Fruit fly (Drosophila melanogaster) whole organism, embryonic: ENCODE data around the gene Taf10.

Experiments
- Atf6 ChIP-seq: fragments of 200-800 bp; sonication (Bioruptor generic); IDR thresholded peaks from 2 replicates; pipeline ENCODE4 v1.3.6; 2022; ENCODE audit warnings: missing biosample characterization, missing genetic modification characterization
- CG10147 ChIP-seq: fragments of 200-800 bp; sonication (Bioruptor generic); optimal IDR thresholded peaks from 2 replicates; lab custom pipeline; 2019; ENCODE audit warnings: missing biosample characterization, mild to moderate bottlenecking, missing genetic modification characterization, moderate library complexity
- CG10366 ChIP-seq: fragments of 200-800 bp; sonication (Bioruptor generic); IDR thresholded peaks from 2 replicates; pipeline ENCODE4 v1.3.6; 2022; ENCODE audit warnings: missing biosample characterization, missing genetic modification characterization
- CG11696 ChIP-seq: fragments of 200-800 bp; sonication (Bioruptor generic); IDR thresholded peaks from 2 replicates; pipeline ENCODE4 v1.3.6; 2022; ENCODE audit warnings: missing biosample characterization, missing genetic modification characterization
- CG11723 ChIP-seq: fragments of 200-800 bp; sonication (Bioruptor generic); optimal IDR thresholded peaks from 2 replicates; lab custom pipeline; 2017; ENCODE audit warnings: missing biosample characterization, mild to moderate bottlenecking, missing genetic modification characterization
- CG12659 ChIP-seq: fragments of 200-800 bp; sonication (Bioruptor generic); optimal IDR thresholded peaks from 3 replicates; lab custom pipeline; 2017; ENCODE audit warnings: mild to moderate bottlenecking, missing biosample characterization, missing genetic modification reagents, missing genetic modification characterization
- CG13123 ChIP-seq: fragments of 200-800 bp; sonication (Bioruptor generic); optimal IDR thresholded peaks from 2 replicates; lab custom pipeline; 2016; ENCODE audit warnings: missing biosample characterization, missing genetic modification characterization
- CG13624 ChIP-seq: fragments of 200-800 bp; sonication (Bioruptor generic); optimal IDR thresholded peaks from 2 replicates; lab custom pipeline; 2016; ENCODE audit warnings: missing biosample characterization, missing genetic modification characterization
- CG15601 ChIP-seq: fragments of 200-800 bp; sonication (Bioruptor generic); optimal IDR thresholded peaks from 3 replicates; lab custom pipeline; 2019; ENCODE audit warnings: missing biosample characterization, mild to moderate bottlenecking, missing genetic modification characterization, moderate library complexity
- CG16863 ChIP-seq: fragments of 200-800 bp; sonication (Bioruptor generic); optimal IDR thresholded peaks from 3 replicates; lab custom pipeline; 2016; ENCODE audit warnings: missing biosample characterization, missing genetic modification characterization
- CG2199 ChIP-seq: fragments of 200-800 bp; sonication (Bioruptor generic); IDR thresholded peaks from 3 replicates; pipeline ENCODE4 v1.3.6; 2022; ENCODE audit warnings: missing biosample characterization, missing genetic modification characterization
- CG2202 ChIP-seq: fragments of 200-800 bp; sonication (Bioruptor generic); optimal IDR thresholded peaks from 2 replicates; lab custom pipeline; 2018; ENCODE audit warnings: missing biosample characterization, mild to moderate bottlenecking, missing genetic modification characterization
- CG2712 ChIP-seq: fragments of 200-800 bp; optimal IDR thresholded peaks from 3 replicates; lab custom pipeline; 2019; ENCODE audit warnings: missing biosample characterization, mild to moderate bottlenecking, missing genetic modification characterization, moderate library complexity
- CG2889 ChIP-seq: fragments of 200-800 bp; sonication (Bioruptor generic); IDR thresholded peaks from 3 replicates; pipeline ENCODE4 v1.3.6; 2022; ENCODE audit warnings: missing biosample characterization, missing genetic modification characterization
- CG30403 ChIP-seq: fragments of 200-800 bp; sonication (Bioruptor generic); optimal IDR thresholded peaks from 3 replicates; lab custom pipeline; 2016; ENCODE audit warnings: missing biosample characterization, missing genetic modification characterization
- CG34224 ChIP-seq: fragments of 200-800 bp; sonication (Bioruptor generic); IDR thresholded peaks from 3 replicates; pipeline ENCODE4 v1.3.6; 2022; ENCODE audit warnings: missing biosample characterization, missing genetic modification characterization; ENCODE audit not compliant: partially characterized antibody
- CG42726 ChIP-seq: fragments of 200-800 bp; sonication (Bioruptor generic); IDR thresholded peaks from 2 replicates; pipeline ENCODE4 v1.3.6; 2022; ENCODE audit warnings: missing biosample characterization, missing genetic modification characterization; ENCODE audit not compliant: partially characterized antibody
- CG6791 ChIP-seq: fragments of 200-800 bp; sonication (Bioruptor generic); IDR thresholded peaks from 3 replicates; pipeline ENCODE4 v1.3.6; 2022; ENCODE audit warnings: missing biosample characterization, missing genetic modification characterization; ENCODE audit not compliant: partially characterized antibody
- CG7556 ChIP-seq: fragments of 200-800 bp; sonication (Bioruptor generic); optimal IDR thresholded peaks from 2 replicates; lab custom pipeline; 2017; ENCODE audit warnings: missing biosample characterization, mild to moderate bottlenecking, missing genetic modification characterization
- CG8281 ChIP-seq: fragments of 200-800 bp; sonication (Bioruptor generic); optimal IDR thresholded peaks from 2 replicates; lab custom pipeline; 2018; ENCODE audit warnings: missing biosample characterization, mild to moderate bottlenecking, missing genetic modification characterization, moderate library complexity
- CG9876 ChIP-seq: fragments of 200-800 bp; sonication (Bioruptor generic); optimal IDR thresholded peaks from 2 replicates; lab custom pipeline; 2016; ENCODE audit warnings: missing biosample characterization, missing genetic modification characterization
- CG9932 ChIP-seq: fragments of 200-800 bp; sonication (Bioruptor generic); IDR thresholded peaks from 2 replicates; pipeline ENCODE4 v1.3.6; 2022; ENCODE audit warnings: missing biosample characterization, missing genetic modification characterization
- CoRest ChIP-seq: fragments of 200-800 bp; sonication (Bioruptor generic); optimal IDR thresholded peaks from 3 replicates; lab custom pipeline; 2018; ENCODE audit warnings: missing biosample characterization, mild to moderate bottlenecking, missing genetic modification characterization, moderate library complexity
- Doc3 ChIP-seq: fragments of 200-800 bp; sonication (Bioruptor generic); IDR thresholded peaks from 3 replicates; pipeline ENCODE4 v1.3.6; 2022; ENCODE audit warnings: missing biosample characterization, missing genetic modification characterization; ENCODE audit not compliant: partially characterized antibody
- Dp ChIP-seq: fragments of 200-800 bp; sonication (Bioruptor generic); optimal IDR thresholded peaks from 2 replicates; lab custom pipeline; 2018; ENCODE audit warnings: missing biosample characterization, mild to moderate bottlenecking, missing genetic modification characterization, moderate library complexity
- Ets97D ChIP-seq: fragments of 200-800 bp; sonication (Bioruptor generic); optimal IDR thresholded peaks from 3 replicates; lab custom pipeline; 2016; ENCODE audit warnings: missing biosample characterization, missing genetic modification characterization
- HLHmδ ChIP-seq: fragments of 200-800 bp; sonication (Bioruptor generic); optimal IDR thresholded peaks from 2 replicates; lab custom pipeline; 2018; ENCODE audit warnings: missing biosample characterization, mild to moderate bottlenecking, missing genetic modification characterization, moderate library complexity
- Hey ChIP-seq: fragments of 200-800 bp; sonication (Bioruptor generic); optimal IDR thresholded peaks from 3 replicates; lab custom pipeline; 2018; ENCODE audit warnings: missing biosample characterization, mild to moderate bottlenecking, missing genetic modification characterization
- Hmx ChIP-seq: fragments of 200-800 bp; sonication (Bioruptor generic); optimal IDR thresholded peaks from 2 replicates; lab custom pipeline; 2016; ENCODE audit warnings: missing biosample characterization, missing genetic modification characterization
- MBD-R2 ChIP-seq: fragments of 200-800 bp; sonication (Bioruptor generic); IDR thresholded peaks from 2 replicates; pipeline ENCODE4 v1.3.6; 2022; ENCODE audit warnings: missing biosample characterization, missing genetic modification characterization
- MTF-1 ChIP-seq: fragments of 200-800 bp; sonication (Bioruptor generic); optimal IDR thresholded peaks from 2 replicates; lab custom pipeline; 2018; ENCODE audit warnings: missing biosample characterization, mild to moderate bottlenecking, missing genetic modification characterization, borderline replicate concordance
- Nf-YC ChIP-seq: fragments of 200-800 bp; optimal IDR thresholded peaks from 3 replicates; lab custom pipeline; 2019; ENCODE audit warnings: missing biosample characterization, mild to moderate bottlenecking, missing genetic modification characterization, moderate library complexity
- Ravus ChIP-seq: fragments of 200-800 bp; sonication (Bioruptor generic); IDR thresholded peaks from 2 replicates; pipeline ENCODE4 v1.3.6; 2022; ENCODE audit warnings: missing biosample characterization, missing genetic modification characterization
- Rx ChIP-seq: fragments of 200-800 bp; sonication (Bioruptor generic); IDR thresholded peaks from 2 replicates; pipeline ENCODE4 v1.3.6; 2022; ENCODE audit warnings: missing biosample characterization, missing genetic modification characterization
- Tbp ChIP-seq: fragments of >200 bp; optimal IDR thresholded peaks from 2 replicates; lab custom pipeline; 2018; ENCODE audit warnings: missing biosample characterization, missing genetic modification characterization
- ab ChIP-seq: fragments of 200-800 bp; sonication (Bioruptor generic); optimal IDR thresholded peaks from 2 replicates; lab custom pipeline; 2016; ENCODE audit warnings: missing biosample characterization, missing genetic modification characterization
- ci ChIP-seq: fragments of 200-800 bp; sonication (Bioruptor generic); IDR thresholded peaks from 3 replicates; pipeline ENCODE4 v1.3.6; 2022; ENCODE audit warnings: missing biosample characterization, missing genetic modification characterization
- da ChIP-seq: fragments of 200-800 bp; sonication (Bioruptor generic); optimal IDR thresholded peaks from 2 replicates; lab custom pipeline; 2016; ENCODE audit warnings: missing biosample characterization, missing genetic modification characterization
- dati ChIP-seq: fragments of 200-800 bp; sonication (Bioruptor generic); IDR thresholded peaks from 2 replicates; pipeline ENCODE4 v1.3.6; 2022; ENCODE audit warnings: missing biosample characterization, missing genetic modification characterization
- gcm ChIP-seq: fragments of 200-800 bp; sonication (Bioruptor generic); optimal IDR thresholded peaks from 2 replicates; lab custom pipeline; 2019; ENCODE audit warnings: missing biosample characterization, mild to moderate bottlenecking, missing genetic modification characterization, moderate library complexity
- kah ChIP-seq: fragments of 200-800 bp; sonication (Bioruptor generic); optimal IDR thresholded peaks from 2 replicates; lab custom pipeline; 2018; ENCODE audit warnings: missing biosample characterization, mild to moderate bottlenecking, missing genetic modification characterization
- lov ChIP-seq, 2 experiments: fragments of 200-800 bp in 1 of 2; fragments of >200 bp in 1 of 2; sonication (Bioruptor generic) in 1 of 2; IDR thresholded peaks in 1 of 2; optimal IDR thresholded peaks in 1 of 2; 2 replicates in 1 of 2; 3 replicates in 1 of 2; pipeline versions ENCODE4 v1.3.6 to Lab custom; 2017 to 2022; ENCODE audit warnings: missing biosample characterization in 1 of 2, missing genetic modification characterization in 1 of 2
- maf-S ChIP-seq: fragments of 200-800 bp; sonication (Bioruptor generic); optimal IDR thresholded peaks from 2 replicates; lab custom pipeline; 2016; ENCODE audit warnings: missing biosample characterization, missing genetic modification characterization
- mirr ChIP-seq: fragments of 200-800 bp; sonication (Bioruptor generic); optimal IDR thresholded peaks from 3 replicates; lab custom pipeline; 2018; ENCODE audit warnings: missing biosample characterization, mild to moderate bottlenecking, missing genetic modification characterization
- org-1 ChIP-seq: fragments of 200-800 bp; sonication (Bioruptor generic); optimal IDR thresholded peaks from 2 replicates; lab custom pipeline; 2017; ENCODE audit warnings: missing biosample characterization, missing genetic modification characterization
- pnt ChIP-seq: fragments of 200-800 bp; sonication (Bioruptor generic); optimal IDR thresholded peaks from 3 replicates; lab custom pipeline; 2016; ENCODE audit warnings: missing biosample characterization, missing genetic modification characterization
- run ChIP-seq: fragments of 200-800 bp; sonication (Bioruptor generic); optimal IDR thresholded peaks from 3 replicates; lab custom pipeline; 2018; ENCODE audit warnings: missing biosample characterization, mild to moderate bottlenecking, missing genetic modification characterization
- schlank ChIP-seq: fragments of 200-800 bp; sonication (Bioruptor generic); optimal IDR thresholded peaks from 2 replicates; lab custom pipeline; 2018; ENCODE audit warnings: missing biosample characterization, mild to moderate bottlenecking, missing genetic modification characterization
- shn ChIP-seq: fragments of 200-800 bp; sonication (Bioruptor generic); optimal IDR thresholded peaks from 3 replicates; lab custom pipeline; 2016; ENCODE audit warnings: missing biosample characterization, missing genetic modification characterization
- toy ChIP-seq: fragments of 200-800 bp; sonication (Bioruptor generic); IDR thresholded peaks from 2 replicates; pipeline ENCODE4 v1.3.6; 2022; ENCODE audit warnings: missing biosample characterization, missing genetic modification characterization

Taf10 gene

dm6 chr2L:2767627-2768026 lies at the start of gene Taf10, which contains the start of gene Taf10b (continued):
- TF ChIP-seq MBD-R2 (GFP tag; lab: Robert Waterston, UW), result peak; percentile 91
- no peak for TF ChIP-seq CG2202 (tag; lab: Kevin White, UChicago)
- no peak for TF ChIP-seq CG8281 (tag; lab: Kevin White, UChicago)
- no peak for TF ChIP-seq CG9876 (GFP tag; lab: Kevin White, UChicago)
- TF ChIP-seq CG11723 (GFP tag; lab: Kevin White, UChicago), result no peak
- peak; percentile 41; the same call in 1 of the 2 replicates for TF ChIP-seq CG9932
- no peak for TF ChIP-seq run (tag; lab: Kevin White, UChicago)
- TF ChIP-seq Doc3, result peak; percentile 65; the same call in 2 of the 3 replicates
- TF ChIP-seq CG10147 (GFP tag; lab: Kevin White, UChicago), result peak; percentile 15
- peak; percentile 18 for TF ChIP-seq Ets97D
- TF ChIP-seq dati (GFP tag; lab: Robert Waterston, UW), result 0 out of 2 replicates have a peak, but pooled peaks have one; percentile 11
- TF ChIP-seq Nf-YC (tag; lab: Kevin White, UChicago), result peak; percentile 36
- no peak for TF ChIP-seq org-1 (GFP tag; lab: Kevin White, UChicago)
- TF ChIP-seq CG42726 (GFP tag; lab: Robert Waterston, UW), result peak; percentile 51; the same call in 1 of the 2 replicates
- no peak for TF ChIP-seq CG10366
- no peak for TF ChIP-seq toy (GFP tag; lab: Robert Waterston, UW)
- TF ChIP-seq CG12659 (GFP tag; lab: Kevin White, UChicago), result peak; percentile 66

- TF ChIP-seq shn (GFP tag; lab: Kevin White, UChicago) (no peak), ab (GFP tag; lab: Kevin White, UChicago) (no peak), CG34224 (GFP tag; lab: Robert Waterston, UW) (no peak), Hey (tag; lab: Kevin White, UChicago) (no peak), CG15601 (tag; lab: Kevin White, UChicago) (no peak), CG6791 (GFP tag; lab: Robert Waterston, UW) (no peak), CG2712 (tag; lab: Kevin White, UChicago) (no peak), da (GFP tag; lab: Kevin White, UChicago) (no peak), CG2889 (GFP tag; lab: Robert Waterston, UW) (no peak), HLHmδ (no peak), kah (GFP tag; lab: Kevin White, UChicago) (no peak), CoRest (tag; lab: Kevin White, UChicago) (peak; percentile 10), CG16863 (GFP tag; lab: Kevin White, UChicago) (no peak), Rx (GFP tag; lab: Robert Waterston, UW) (no peak), mirr (GFP tag; lab: Kevin White, UChicago) (no peak), CG13123 (GFP tag; lab: Kevin White, UChicago) (no peak), Tbp (GFP tag; lab: Kevin White, UChicago) (no peak), Ravus (no peak), CG2199 (GFP tag; lab: Robert Waterston, UW) (no peak), pnt (no peak), Dp (GFP tag; lab: Kevin White, UChicago) (no peak), gcm (no peak), CG13624 (GFP tag; lab: Kevin White, UChicago) (no peak), CG30403 (GFP tag; lab: Kevin White, UChicago) (no peak), lov (optimal IDR thresholded peaks at IDR 0.05; lab: Kevin White, UChicago) (no peak), lov (GFP tag; IDR thresholded peaks at IDR 0.05; lab: Robert Waterston, UW) (no peak), CG11696 (GFP tag; lab: Robert Waterston, UW) (no peak), Atf6 (no peak), ci (peak; percentile 39; the same call in 1 of the 3 replicates), schlank (no peak), toy (GFP tag; lab: Robert Waterston, UW) (no peak), Hmx (GFP tag; lab: Kevin White, UChicago) (no peak), CG7556 (GFP tag; lab: Kevin White, UChicago) (peak; percentile 52), maf-S (GFP tag; lab: Kevin White, UChicago) (no peak), MTF-1 (GFP tag; lab: Kevin White, UChicago) (no peak)
These were observed 47.3 kb upstream of the Taf10 start for dm6 chr2L:2720368-2720767.
